Worm (Caenorhabditis elegans) whole organism, L2 larva: ENCODE data around the gene ZK105.6.
A peak's percentile ranks its signal among the peaks of the same experiment; 100 is the strongest.

Experiments used
- C34F6.9 ChIP-seq: fragments of 150-350 bp; optimal IDR thresholded peaks from 2 replicates; lab custom pipeline; 2014; ENCODE audit warnings: missing biosample characterization, missing genetic modification characterization
- F13H6.1 ChIP-seq: sonication (generic microtip); optimal IDR thresholded peaks from 2 replicates; lab custom pipeline; 2016; ENCODE audit warnings: missing genetic modification characterization, missing compliant biosample characterization
- ZK546.5 ChIP-seq: sonication (generic microtip); optimal IDR thresholded peaks from 2 replicates; lab custom pipeline; 2017; ENCODE audit warnings: missing biosample characterization, missing genetic modification characterization
- aly-2 ChIP-seq: fragments of 150-350 bp; optimal IDR thresholded peaks from 2 replicates; lab custom pipeline; 2014; ENCODE audit warnings: missing biosample characterization, missing genetic modification characterization
- ama-1 ChIP-seq: fragments of 150-350 bp; optimal IDR thresholded peaks from 2 replicates; lab custom pipeline; 2018; ENCODE audit warnings: inconsistent platforms
- blmp-1 ChIP-seq: sonication (generic microtip); optimal IDR thresholded peaks from 2 replicates; lab custom pipeline; 2017; ENCODE audit warnings: missing genetic modification characterization, mild to moderate bottlenecking, missing compliant biosample characterization, antibody characterized with exemption, moderate library complexity; ENCODE audit not compliant: insufficient read depth
- ceh-16 ChIP-seq: fragments of 150-350 bp; optimal IDR thresholded peaks from 2 replicates; lab custom pipeline; 2014; ENCODE audit warnings: missing biosample characterization, missing genetic modification characterization
- ceh-82 ChIP-seq: fragments of 150-350 bp; optimal IDR thresholded peaks from 2 replicates; lab custom pipeline; 2014; ENCODE audit warnings: missing biosample characterization, missing genetic modification characterization
- crh-2 ChIP-seq: sonication (generic microtip); optimal IDR thresholded peaks from 2 replicates; lab custom pipeline; 2017; ENCODE audit warnings: missing biosample characterization, missing genetic modification characterization
- dmd-4 ChIP-seq: sonication (generic microtip); optimal IDR thresholded peaks from 2 replicates; lab custom pipeline; 2017; ENCODE audit warnings: missing biosample characterization, missing genetic modification characterization
- egl-27 ChIP-seq: sonication (generic microtip); optimal IDR thresholded peaks from 3 replicates; lab custom pipeline; 2017; ENCODE audit warnings: missing biosample characterization, missing genetic modification reagents, missing genetic modification characterization
- elt-1 ChIP-seq: fragments of 150-350 bp; optimal IDR thresholded peaks from 2 replicates; lab custom pipeline; 2014; ENCODE audit warnings: missing biosample characterization, missing genetic modification characterization
- elt-3 ChIP-seq: sonication (generic microtip); optimal IDR thresholded peaks from 2 replicates; lab custom pipeline; 2017; ENCODE audit warnings: missing biosample characterization, missing genetic modification characterization
- fos-1 ChIP-seq: fragments of 150-350 bp; optimal IDR thresholded peaks from 2 replicates; lab custom pipeline; 2014; ENCODE audit warnings: missing biosample characterization, missing genetic modification characterization
- lin-13 ChIP-seq: fragments of 150-350 bp; optimal IDR thresholded peaks from 2 replicates; lab custom pipeline; 2014; ENCODE audit warnings: missing biosample characterization, missing genetic modification reagents, missing genetic modification characterization
- lsy-2 ChIP-seq, 2 experiments: fragments of 150-350 bp in 1 of 2; sonication (generic microtip) in 1 of 2; optimal IDR thresholded peaks; 2 replicates each; lab custom pipeline; 2014 to 2017; ENCODE audit warnings: missing biosample characterization in 2 of 2, missing genetic modification characterization in 2 of 2
- mab-5 ChIP-seq: fragments of 150-350 bp; optimal IDR thresholded peaks from 2 replicates; lab custom pipeline; 2014; ENCODE audit warnings: missing biosample characterization, missing genetic modification characterization
- mbf-1 ChIP-seq: sonication (generic microtip); optimal IDR thresholded peaks from 2 replicates; lab custom pipeline; 2017; ENCODE audit warnings: missing biosample characterization, missing genetic modification characterization
- mdl-1 ChIP-seq, 2 experiments: fragments of 150-350 bp in 1 of 2; sonication (generic microtip) in 1 of 2; optimal IDR thresholded peaks; 2 replicates each; lab custom pipeline; 2017; ENCODE audit warnings: missing biosample characterization in 2 of 2, missing genetic modification characterization in 2 of 2
- nhr-10 ChIP-seq: sonication (generic microtip); optimal IDR thresholded peaks from 2 replicates; lab custom pipeline; 2017; ENCODE audit warnings: missing biosample characterization, missing genetic modification characterization
- nhr-11 ChIP-seq: fragments of 150-350 bp; optimal IDR thresholded peaks from 2 replicates; lab custom pipeline; 2014; ENCODE audit warnings: missing biosample characterization, missing genetic modification characterization
- nhr-12 ChIP-seq: fragments of 150-350 bp; optimal IDR thresholded peaks from 2 replicates; lab custom pipeline; 2014; ENCODE audit warnings: missing biosample characterization, missing genetic modification characterization
- nhr-129 ChIP-seq: fragments of 150-350 bp; optimal IDR thresholded peaks from 2 replicates; lab custom pipeline; 2014; ENCODE audit warnings: missing biosample characterization, missing genetic modification characterization
- nhr-21 ChIP-seq: fragments of 150-350 bp; optimal IDR thresholded peaks from 2 replicates; lab custom pipeline; 2014; ENCODE audit warnings: missing biosample characterization, missing genetic modification characterization
- nhr-23 ChIP-seq: fragments of 150-350 bp; optimal IDR thresholded peaks from 2 replicates; lab custom pipeline; 2014; ENCODE audit warnings: missing biosample characterization, missing genetic modification reagents, missing genetic modification characterization
- nhr-237 ChIP-seq: fragments of 150-350 bp; optimal IDR thresholded peaks from 2 replicates; lab custom pipeline; 2014; ENCODE audit warnings: missing biosample characterization, missing genetic modification characterization
- nhr-25 ChIP-seq: fragments of 150-350 bp; sonication (generic microtip); optimal IDR thresholded peaks from 3 replicates; lab custom pipeline; 2014; ENCODE audit warnings: missing biosample characterization, missing genetic modification characterization
- nhr-6 ChIP-seq: fragments of 150-350 bp; optimal IDR thresholded peaks from 2 replicates; lab custom pipeline; 2014; ENCODE audit warnings: missing biosample characterization, missing genetic modification characterization
- nhr-77 ChIP-seq: fragments of 150-350 bp; optimal IDR thresholded peaks from 2 replicates; lab custom pipeline; 2014; ENCODE audit warnings: missing biosample characterization, missing genetic modification characterization
- peb-1 ChIP-seq: fragments of 150-350 bp; optimal IDR thresholded peaks from 2 replicates; lab custom pipeline; 2014; ENCODE audit warnings: missing biosample characterization, missing genetic modification characterization
- sem-4 ChIP-seq: fragments of 150-350 bp; optimal IDR thresholded peaks from 2 replicates; lab custom pipeline; 2014; ENCODE audit warnings: missing biosample characterization, missing genetic modification reagents, missing genetic modification characterization
- sma-9 ChIP-seq, 2 experiments: fragments of 150-350 bp in 1 of 2; sonication (generic microtip) in 1 of 2; optimal IDR thresholded peaks; 2 replicates each; lab custom pipeline; 2014 to 2016; ENCODE audit warnings: missing genetic modification characterization in 2 of 2, mild to moderate bottlenecking in 1 of 2, missing biosample characterization in 1 of 2, missing compliant biosample characterization in 1 of 2, missing genetic modification reagents in 1 of 2, moderate library complexity in 1 of 2
- snpc-4 ChIP-seq: fragments of 150-350 bp; optimal IDR thresholded peaks from 2 replicates; lab custom pipeline; 2014; ENCODE audit warnings: missing biosample characterization, missing genetic modification characterization
- unc-39 ChIP-seq: fragments of 150-350 bp; optimal IDR thresholded peaks from 2 replicates; lab custom pipeline; 2014; ENCODE audit warnings: missing biosample characterization, missing genetic modification characterization
- unc-55 ChIP-seq: fragments of 150-350 bp; sonication (generic microtip); optimal IDR thresholded peaks from 3 replicates; lab custom pipeline; 2014; ENCODE audit warnings: missing biosample characterization, missing genetic modification reagents, missing genetic modification characterization
- zag-1 ChIP-seq: fragments of 150-350 bp; optimal IDR thresholded peaks from 2 replicates; lab custom pipeline; 2014; ENCODE audit warnings: missing biosample characterization, missing genetic modification characterization
- ztf-1 ChIP-seq: fragments of 200-800 bp; sonication (Bioruptor generic); conservative IDR thresholded peaks from 2 replicates; pipeline ENCODE4 v1.3.6; 2022; ENCODE audit warnings: missing genetic modification characterization, missing compliant biosample characterization
- ztf-11 ChIP-seq: sonication (generic microtip); optimal IDR thresholded peaks from 2 replicates; lab custom pipeline; 2017; ENCODE audit warnings: missing biosample characterization, missing genetic modification characterization
- ztf-4 ChIP-seq: fragments of 150-350 bp; optimal IDR thresholded peaks from 2 replicates; lab custom pipeline; 2014; ENCODE audit warnings: missing biosample characterization, missing genetic modification characterization

The ZK105.6 gene

ce11 chrV:7759270-7759669 is 35.4 kb upstream of the ZK105.6 start (continued):
- TF ChIP-seq sem-4 (tag; lab: Kevin White, UChicago) (no peak), nhr-23 (tag; lab: Kevin White, UChicago) (no peak), elt-1 (tag; lab: Kevin White, UChicago) (no peak), nhr-21 (tag; lab: Kevin White, UChicago) (peak; percentile 12), ZK546.5 (tag; lab: Kevin White, UChicago) (no peak), nhr-237 (tag; lab: Kevin White, UChicago) (no peak), lin-13 (peak; percentile 26), mab-5 (tag; lab: Kevin White, UChicago) (peak; percentile 81), nhr-6 (tag; lab: Kevin White, UChicago) (no peak), ceh-16 (tag; lab: Kevin White, UChicago) (no peak), unc-55 (peak; percentile 80), dmd-4 (tag; lab: Kevin White, UChicago) (no peak), lsy-2 (tag; optimal IDR thresholded peaks at IDR 0.05; lab: Kevin White, UChicago) (peak in 1 of 2 experiments; percentile 70), C34F6.9 (tag; lab: Kevin White, UChicago) (peak; percentile 82), F13H6.1 (tag; lab: Kevin White, UChicago) (peak; percentile 36), nhr-11 (tag; lab: Kevin White, UChicago) (no peak), ztf-4 (tag; lab: Kevin White, UChicago) (no peak), nhr-10 (no peak), zag-1 (tag; lab: Kevin White, UChicago) (peak; percentile 12), crh-2 (tag; lab: Kevin White, UChicago) (peak; percentile 75)

ce11 chrV:7755991-7756390 is 32.1 kb upstream of the ZK105.6 start:
- TF ChIP-seq nhr-129 (no peak), fos-1 (tag; lab: Kevin White, UChicago) (peak; percentile 5), sma-9 (GFP tag; optimal IDR thresholded peaks at IDR 0.05; lab: Kevin White, UChicago) (peak; percentile 14), sma-9 (tag; optimal IDR thresholded peaks at IDR 0.05; lab: Kevin White, UChicago) (no peak), ztf-1 (no peak), C34F6.9 (tag; lab: Kevin White, UChicago) (no peak)

- TF ChIP-seq sem-4 (tag; lab: Kevin White, UChicago) (no peak), blmp-1 (tag; lab: Kevin White, UChicago) (no peak), aly-2 (tag; lab: Kevin White, UChicago) (no peak), crh-2 (tag; lab: Kevin White, UChicago) (no peak), nhr-10 (no peak), ztf-11 (tag; lab: Kevin White, UChicago) (no peak), nhr-12 (no peak), ZK546.5 (tag; lab: Kevin White, UChicago) (no peak), mbf-1 (no peak), unc-39 (tag; lab: Kevin White, UChicago) (no peak), egl-27 (tag; lab: Kevin White, UChicago) (no peak), nhr-23 (tag; lab: Kevin White, UChicago) (no peak), ama-1 (lab: Kevin White, UChicago) (no peak), nhr-25 (tag; lab: Kevin White, UChicago) (no peak), zag-1 (tag; lab: Kevin White, UChicago) (no peak), peb-1 (tag; lab: Kevin White, UChicago) (no peak)
Measured at ce11 chrV:7754557-7754956, 30.7 kb upstream of the ZK105.6 start, which contains the start of gene T05B11.4. T05B11.4 (minus strand) TSS chrV:7754657.

ce11 chrV:7749708-7750107 is 25.8 kb upstream of the ZK105.6 start:
- TF ChIP-seq nhr-129, result no peak
- no peak for TF ChIP-seq nhr-77
- no peak for TF ChIP-seq nhr-6 (tag; lab: Kevin White, UChicago)
- TF ChIP-seq ztf-11 (tag; lab: Kevin White, UChicago), result no peak
- TF ChIP-seq nhr-12, result no peak
- no peak for TF ChIP-seq elt-1 (tag; lab: Kevin White, UChicago)
- no peak for TF ChIP-seq crh-2 (tag; lab: Kevin White, UChicago)
- no peak for TF ChIP-seq ceh-82
- no peak for TF ChIP-seq nhr-21 (tag; lab: Kevin White, UChicago)
- TF ChIP-seq egl-27 (tag; lab: Kevin White, UChicago), result no peak
- no peak for TF ChIP-seq nhr-11 (tag; lab: Kevin White, UChicago)
- TF ChIP-seq ama-1 (lab: Kevin White, UChicago), result no peak
- TF ChIP-seq elt-3 (tag; lab: Kevin White, UChicago), result no peak
- TF ChIP-seq mdl-1 (tag; optimal IDR thresholded peaks at IDR 0.05; lab: Kevin White, UChicago), result no peak
- no peak for TF ChIP-seq snpc-4 (tag; lab: Kevin White, UChicago)
- TF ChIP-seq ZK546.5 (tag; lab: Kevin White, UChicago), result no peak
- no peak for TF ChIP-seq ztf-4 (tag; lab: Kevin White, UChicago)
- TF ChIP-seq nhr-237 (tag; lab: Kevin White, UChicago), result no peak
- no peak for TF ChIP-seq lsy-2 (tag; optimal IDR thresholded peaks at IDR 0.05; lab: Kevin White, UChicago)
- TF ChIP-seq fos-1 (tag; lab: Kevin White, UChicago), result no peak
